Worm (Caenorhabditis elegans) whole organism, late embryonic: ENCODE results near the gene F19B2.5.

Experiments used
- C08G9.2 ChIP-seq: sonication (generic microtip); optimal IDR thresholded peaks from 2 replicates; lab custom pipeline; 2016; ENCODE audit warnings: mild to moderate bottlenecking, missing genetic modification characterization, moderate library complexity, missing compliant biosample characterization
- K02D7.2 ChIP-seq: sonication (generic microtip); optimal IDR thresholded peaks from 2 replicates; lab custom pipeline; 2017; ENCODE audit warnings: mild to moderate bottlenecking, missing genetic modification characterization, missing compliant biosample characterization
- K09A11.1 ChIP-seq: sonication (generic microtip); optimal IDR thresholded peaks from 2 replicates; lab custom pipeline; 2017; ENCODE audit warnings: antibody characterized with exemption, mild to moderate bottlenecking, missing genetic modification characterization, missing compliant biosample characterization; ENCODE audit not compliant: insufficient read depth
- T23F11.4 ChIP-seq: fragments of 200-800 bp; sonication (Bioruptor generic); optimal IDR thresholded peaks from 2 replicates; lab custom pipeline; 2018; ENCODE audit warnings: mild to moderate bottlenecking, missing genetic modification characterization, missing compliant biosample characterization
- Y22D7AL.16 ChIP-seq: sonication (generic microtip); optimal IDR thresholded peaks from 2 replicates; lab custom pipeline; 2016; ENCODE audit warnings: missing genetic modification characterization, missing compliant biosample characterization
- ahr-1 ChIP-seq: sonication (generic microtip); optimal IDR thresholded peaks from 2 replicates; lab custom pipeline; 2016; ENCODE audit warnings: missing genetic modification characterization, missing compliant biosample characterization
- ceh-14 ChIP-seq: sonication (generic microtip); optimal IDR thresholded peaks from 2 replicates; lab custom pipeline; 2016; ENCODE audit warnings: missing genotype, missing genetic modification characterization, missing compliant biosample characterization
- ceh-19 ChIP-seq: fragments of 200-800 bp; sonication (Bioruptor generic); optimal IDR thresholded peaks from 2 replicates; lab custom pipeline; 2018; ENCODE audit warnings: mild to moderate bottlenecking, missing genetic modification characterization, missing compliant biosample characterization
- ceh-2 ChIP-seq: sonication (generic microtip); optimal IDR thresholded peaks from 2 replicates; lab custom pipeline; 2016; ENCODE audit warnings: missing genotype, missing genetic modification characterization, missing compliant biosample characterization
- ceh-24 ChIP-seq: sonication (generic microtip); optimal IDR thresholded peaks from 2 replicates; lab custom pipeline; 2016; ENCODE audit warnings: mild to moderate bottlenecking, missing genetic modification characterization, missing compliant biosample characterization
- ceh-30 ChIP-seq: fragments of 150-350 bp; optimal IDR thresholded peaks from 2 replicates; lab custom pipeline; 2014; ENCODE audit warnings: missing biosample characterization, missing genetic modification characterization
- ceh-45 ChIP-seq: fragments of 200-800 bp; sonication (Bioruptor generic); IDR thresholded peaks from 2 replicates; pipeline ENCODE4 v1.3.6; 2022; ENCODE audit warnings: missing genetic modification reagents, missing genetic modification characterization, missing compliant biosample characterization
- ceh-6 ChIP-seq: fragments of 200-800 bp; sonication (Bioruptor generic); optimal IDR thresholded peaks from 2 replicates; lab custom pipeline; 2018; ENCODE audit warnings: mild to moderate bottlenecking, missing genetic modification characterization, missing compliant biosample characterization
- che-1 ChIP-seq: sonication (generic microtip); optimal IDR thresholded peaks from 2 replicates; lab custom pipeline; 2016; ENCODE audit warnings: mild to moderate bottlenecking, missing genetic modification characterization, missing compliant biosample characterization
- elt-2 ChIP-seq: sonication (generic microtip); optimal IDR thresholded peaks from 2 replicates; lab custom pipeline; 2016; ENCODE audit warnings: missing genetic modification reagents, missing genetic modification characterization, missing compliant biosample characterization
- elt-4 ChIP-seq: sonication (generic microtip); optimal IDR thresholded peaks from 2 replicates; lab custom pipeline; 2016; ENCODE audit warnings: missing genetic modification characterization, missing compliant biosample characterization
- ets-4 ChIP-seq: sonication (generic microtip); optimal IDR thresholded peaks from 2 replicates; lab custom pipeline; 2016; ENCODE audit warnings: missing genetic modification characterization, missing compliant biosample characterization
- fkh-10 ChIP-seq: fragments of 150-350 bp; optimal IDR thresholded peaks from 2 replicates; lab custom pipeline; 2014; ENCODE audit warnings: missing biosample characterization, missing genetic modification reagents, missing genetic modification characterization
- gmeb-2 ChIP-seq: sonication (generic microtip); optimal IDR thresholded peaks from 2 replicates; lab custom pipeline; 2016; ENCODE audit warnings: missing genetic modification characterization, inconsistent platforms, missing compliant biosample characterization
- hlh-13 ChIP-seq: fragments of 200-800 bp; sonication (Bioruptor generic); optimal IDR thresholded peaks from 2 replicates; lab custom pipeline; 2018; ENCODE audit warnings: mild to moderate bottlenecking, missing genetic modification characterization, missing compliant biosample characterization
- lin-11 ChIP-seq: fragments of 200-800 bp; sonication (Bioruptor generic); optimal IDR thresholded peaks from 2 replicates; lab custom pipeline; 2018; ENCODE audit warnings: mild to moderate bottlenecking, missing genetic modification characterization, missing compliant biosample characterization
- madf-2 ChIP-seq: sonication (generic microtip); optimal IDR thresholded peaks from 2 replicates; lab custom pipeline; 2017; ENCODE audit warnings: missing genetic modification characterization, missing compliant biosample characterization
- nfya-1 ChIP-seq: sonication (generic microtip); optimal IDR thresholded peaks from 2 replicates; lab custom pipeline; 2017; ENCODE audit warnings: missing genetic modification characterization, mild to moderate bottlenecking, missing compliant biosample characterization, antibody characterized with exemption, moderate library complexity
- nhr-232 ChIP-seq: sonication (generic microtip); optimal IDR thresholded peaks from 2 replicates; lab custom pipeline; 2016; ENCODE audit warnings: missing genetic modification characterization, missing compliant biosample characterization
- npax-4 ChIP-seq: sonication (generic microtip); optimal IDR thresholded peaks from 2 replicates; lab custom pipeline; 2016; ENCODE audit warnings: missing genetic modification characterization, missing compliant biosample characterization
- pat-9 ChIP-seq: fragments of 200-800 bp; sonication (Bioruptor generic); optimal IDR thresholded peaks from 2 replicates; lab custom pipeline; 2018; ENCODE audit warnings: mild to moderate bottlenecking, missing genetic modification characterization, moderate library complexity, missing compliant biosample characterization
- pha-2 ChIP-seq: sonication (generic microtip); optimal IDR thresholded peaks from 2 replicates; lab custom pipeline; 2017; ENCODE audit warnings: mild to moderate bottlenecking, missing genetic modification characterization, missing compliant biosample characterization
- pqm-1 ChIP-seq: sonication (generic microtip); optimal IDR thresholded peaks from 2 replicates; lab custom pipeline; 2016; ENCODE audit warnings: missing genetic modification characterization, missing compliant biosample characterization
- pros-1 ChIP-seq: fragments of 150-350 bp; optimal IDR thresholded peaks from 2 replicates; lab custom pipeline; 2014; ENCODE audit warnings: missing biosample characterization, missing genetic modification reagents, missing genetic modification characterization
- rnt-1 ChIP-seq: sonication (generic microtip); optimal IDR thresholded peaks from 2 replicates; lab custom pipeline; 2016; ENCODE audit warnings: missing genetic modification characterization, missing compliant biosample characterization
- tbx-7 ChIP-seq: sonication (generic microtip); optimal IDR thresholded peaks from 2 replicates; lab custom pipeline; 2016; ENCODE audit warnings: missing genotype, missing genetic modification characterization, missing compliant biosample characterization
- unc-3 ChIP-seq, 2 experiments: fragments of 200-800 bp in 1 of 2; sonication (Bioruptor generic) in 1 of 2; sonication (generic microtip) in 1 of 2; conservative IDR thresholded peaks in 1 of 2; optimal IDR thresholded peaks in 1 of 2; 2 replicates each; pipeline versions ENCODE4 v1.3.6 to Lab custom; 2016 to 2022; ENCODE audit warnings: missing compliant biosample characterization in 2 of 2, missing genetic modification characterization in 2 of 2, missing genetic modification reagents in 1 of 2
- unc-42 ChIP-seq: sonication (generic microtip); optimal IDR thresholded peaks from 2 replicates; lab custom pipeline; 2016; ENCODE audit warnings: missing genotype, missing genetic modification characterization, missing compliant biosample characterization
- unc-86 ChIP-seq: sonication (generic microtip); optimal IDR thresholded peaks from 2 replicates; lab custom pipeline; 2016; ENCODE audit warnings: missing genetic modification characterization, missing compliant biosample characterization
- zip-5 ChIP-seq: sonication (generic microtip); optimal IDR thresholded peaks from 2 replicates; lab custom pipeline; 2016; ENCODE audit warnings: missing genetic modification characterization, missing compliant biosample characterization

F19B2.5 gene

ce11 chrV:20147662-20148245 is 16.2 kb downstream of the F19B2.5 start, which contains the start of gene Y113G7A.13:
Y113G7A.13 (plus strand) TSS chrV:20148195.
- TF ChIP-seq pat-9 (tag; lab: Kevin White, UChicago) (no peak), elt-2 (tag; lab: Kevin White, UChicago) (peak; percentile 42)

- TF ChIP-seq madf-2 (tag; lab: Kevin White, UChicago) (no peak), nfya-1 (tag; lab: Kevin White, UChicago) (no peak), zip-5 (tag; lab: Kevin White, UChicago) (no peak), ceh-19 (no peak), ceh-30 (tag; lab: Kevin White, UChicago) (no peak), fkh-10 (GFP tag; lab: Kevin White, UChicago) (no peak), ceh-24 (tag; lab: Kevin White, UChicago) (no peak), ceh-45 (GFP tag; lab: Robert Waterston, UW) (no peak), pros-1 (tag; lab: Kevin White, UChicago) (no peak)
These were observed 20.3 kb downstream of the F19B2.5 start for ce11 chrV:20143711-20144110.

ce11 chrV:20142285-20142684 is 21.7 kb downstream of the F19B2.5 start, which contains the start of gene Y113G7A.12:
Y113G7A.12 (plus strand) TSS chrV:20142585.
- TF ChIP-seq npax-4 (tag; lab: Kevin White, UChicago) (no peak), che-1 (tag; lab: Kevin White, UChicago) (no peak), pqm-1 (no peak), Y22D7AL.16 (tag; lab: Kevin White, UChicago) (no peak), unc-86 (tag; lab: Kevin White, UChicago) (no peak), pha-2 (no peak), K02D7.2 (tag; lab: Kevin White, UChicago) (no peak)

- TF ChIP-seq ceh-6 (GFP tag; lab: Kevin White, UChicago) (no peak), unc-42 (tag; lab: Kevin White, UChicago) (no peak), unc-3 (GFP tag; conservative IDR thresholded peaks at IDR 0.05; lab: Robert Waterston, UW) (no peak), unc-3 (tag; optimal IDR thresholded peaks at IDR 0.05; lab: Kevin White, UChicago) (no peak), C08G9.2 (tag; lab: Kevin White, UChicago) (no peak), gmeb-2 (tag; lab: Kevin White, UChicago) (no peak)
These were observed 25.4 kb downstream of the F19B2.5 start, which contains the start of gene Y113G7A.14 for ce11 chrV:20138407-20139044. Y113G7A.14 (minus strand) TSS chrV:20138457.

ce11 chrV:20135247-20135646 is 28.7 kb downstream of the F19B2.5 start, which contains the start of gene Y113G7A.22:
Y113G7A.22 (minus strand) TSS chrV:20135347.
- TF ChIP-seq elt-4 (tag; lab: Kevin White, UChicago), result no peak
- TF ChIP-seq pha-2, result no peak
- no peak for TF ChIP-seq hlh-13
- TF ChIP-seq tbx-7, result no peak
- TF ChIP-seq ets-4 (tag; lab: Kevin White, UChicago), result no peak
- TF ChIP-seq ahr-1 (tag; lab: Kevin White, UChicago), result no peak
- no peak for TF ChIP-seq nfya-1 (tag; lab: Kevin White, UChicago)
- TF ChIP-seq ceh-19, result no peak
- TF ChIP-seq rnt-1 (tag; lab: Kevin White, UChicago), result no peak
- no peak for TF ChIP-seq nhr-232
- no peak for TF ChIP-seq lin-11
- TF ChIP-seq ceh-6 (GFP tag; lab: Kevin White, UChicago), result no peak
- TF ChIP-seq T23F11.4 (GFP tag; lab: Kevin White, UChicago), result no peak
- TF ChIP-seq ceh-14 (tag; lab: Kevin White, UChicago), result no peak
- TF ChIP-seq ceh-2 (tag; lab: Kevin White, UChicago), result no peak
- TF ChIP-seq K09A11.1 (tag; lab: Kevin White, UChicago), result no peak
- TF ChIP-seq, all 69 proteins: peak for 0
